Worm (Caenorhabditis elegans): ENCODE results near the gene gly-6.
"Not testable (repeated sequence)": the region's sequence is repeated elsewhere in the genome, so short reads cannot be mapped to it uniquely, and the experiment has no call there.

DNA sequence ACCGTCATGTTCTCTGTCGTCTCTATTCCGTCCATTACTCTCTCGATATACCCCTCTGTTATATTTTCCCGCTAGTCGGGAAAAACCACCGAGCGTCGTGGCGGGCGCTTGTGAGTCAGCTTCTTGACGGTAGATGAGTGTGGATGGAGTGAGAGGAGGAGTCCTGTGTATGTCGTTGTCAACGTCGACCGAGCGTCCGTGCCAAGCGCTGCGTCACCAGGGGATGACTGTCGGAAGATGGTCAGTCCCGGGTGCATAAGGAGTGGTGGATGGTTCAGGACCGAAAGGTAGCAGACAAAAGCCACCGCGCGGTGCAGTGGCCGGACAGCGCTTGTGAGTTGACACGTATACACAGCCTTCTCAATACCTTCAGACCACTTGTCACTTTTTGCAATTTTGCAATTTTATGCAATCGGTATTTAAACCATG, 38.4 kb upstream of the gly-6 start:
- TF ChIP-seq elt-1 (tag; optimal IDR thresholded peaks at IDR 0.05; ENCODE audit: borderline replicate concordance, insufficient read depth); ztf-11 (tag; optimal IDR thresholded peaks at IDR 0.05); elt-3 (tag; optimal IDR thresholded peaks at IDR 0.05); lin-13 (tag; optimal IDR thresholded peaks at IDR 0.05); unc-62 (GFP tag; optimal IDR thresholded peaks at IDR 0.05): not testable (repeated sequence)
- peak; percentile 78 for TF ChIP-seq ceh-83 (GFP tag; optimal IDR thresholded peaks at IDR 0.05)
- peak; percentile 80 for TF ChIP-seq sptf-1 (tag; optimal IDR thresholded peaks at IDR 0.05)
- peak; percentile 7 for TF ChIP-seq lsy-2 (tag; optimal IDR thresholded peaks at IDR 0.05)
